Fruit fly (Drosophila melanogaster) whole organism, embryonic: ENCODE measurements around the gene Ldh.

Source experiments
- ATbp ChIP-seq: fragments of 200-800 bp; sonication (Bioruptor generic); optimal IDR thresholded peaks from 2 replicates; lab custom pipeline; 2017; ENCODE audit warnings: missing biosample characterization, mild to moderate bottlenecking, missing genetic modification characterization, missing genetic modification reagents
- Blimp-1 ChIP-seq: fragments of 200-800 bp; sonication (Bioruptor generic); optimal IDR thresholded peaks from 3 replicates; lab custom pipeline; 2018; ENCODE audit warnings: missing biosample characterization, missing genetic modification characterization, mild to moderate bottlenecking, moderate library complexity, missing genetic modification reagents
- CG10209 ChIP-seq: fragments of 200-800 bp; sonication (Bioruptor generic); optimal IDR thresholded peaks from 3 replicates; lab custom pipeline; 2017; ENCODE audit warnings: missing biosample characterization, mild to moderate bottlenecking, missing genetic modification characterization, missing genetic modification reagents
- CG12942 ChIP-seq: fragments of 200-800 bp; sonication (Bioruptor generic); optimal IDR thresholded peaks from 3 replicates; lab custom pipeline; 2016; ENCODE audit warnings: missing biosample characterization, missing genetic modification characterization
- CG15479 ChIP-seq: fragments of 200-800 bp; sonication (Bioruptor generic); optimal IDR thresholded peaks from 3 replicates; lab custom pipeline; 2019; ENCODE audit warnings: missing biosample characterization, mild to moderate bottlenecking, missing genetic modification characterization, moderate library complexity
- CG15514 ChIP-seq: fragments of 200-800 bp; sonication (Bioruptor generic); optimal IDR thresholded peaks from 3 replicates; lab custom pipeline; 2017; ENCODE audit warnings: missing biosample characterization, missing genetic modification characterization, mild to moderate bottlenecking, moderate library complexity, missing genetic modification reagents
- CG15696 ChIP-seq: fragments of 200-800 bp; sonication (Bioruptor generic); optimal IDR thresholded peaks from 2 replicates; lab custom pipeline; 2019; ENCODE audit warnings: missing biosample characterization, mild to moderate bottlenecking, missing genetic modification characterization, moderate library complexity
- CG16815 ChIP-seq: fragments of 200-800 bp; sonication (Bioruptor generic); optimal IDR thresholded peaks from 3 replicates; lab custom pipeline; 2017; ENCODE audit warnings: missing biosample characterization, mild to moderate bottlenecking, missing genetic modification characterization
- CG17361 ChIP-seq: fragments of 200-800 bp; sonication (Bioruptor generic); IDR thresholded peaks from 3 replicates; pipeline ENCODE4 v1.3.6; 2022; ENCODE audit warnings: missing biosample characterization, missing genetic modification characterization
- CG2199 ChIP-seq: fragments of 200-800 bp; sonication (Bioruptor generic); IDR thresholded peaks from 3 replicates; pipeline ENCODE4 v1.3.6; 2022; ENCODE audit warnings: missing biosample characterization, missing genetic modification characterization
- CG32767 ChIP-seq: fragments of 200-800 bp; sonication (Bioruptor generic); IDR thresholded peaks from 2 replicates; pipeline ENCODE4 v1.3.6; 2022; ENCODE audit warnings: missing biosample characterization, missing genetic modification characterization
- CG34376 ChIP-seq: fragments of 200-800 bp; sonication (Bioruptor generic); optimal IDR thresholded peaks from 2 replicates; lab custom pipeline; 2018; ENCODE audit warnings: missing biosample characterization, mild to moderate bottlenecking, missing genetic modification characterization
- CG42726 ChIP-seq: fragments of 200-800 bp; sonication (Bioruptor generic); IDR thresholded peaks from 2 replicates; pipeline ENCODE4 v1.3.6; 2022; ENCODE audit warnings: missing biosample characterization, missing genetic modification characterization; ENCODE audit not compliant: partially characterized antibody
- CG5180 ChIP-seq: fragments of 200-800 bp; sonication (Bioruptor generic); optimal IDR thresholded peaks from 3 replicates; lab custom pipeline; 2017; ENCODE audit warnings: missing biosample characterization, missing genetic modification characterization, mild to moderate bottlenecking, moderate library complexity, missing genetic modification reagents
- CG6175 ChIP-seq: fragments of 200-800 bp; sonication (Bioruptor generic); IDR thresholded peaks from 3 replicates; pipeline ENCODE4 v1.3.6; 2022; ENCODE audit warnings: missing biosample characterization, missing genetic modification characterization
- CG6813 ChIP-seq: fragments of 200-800 bp; sonication (Bioruptor generic); optimal IDR thresholded peaks from 2 replicates; lab custom pipeline; 2017; ENCODE audit warnings: missing biosample characterization, missing genetic modification characterization, mild to moderate bottlenecking, moderate library complexity, missing genetic modification reagents
- CG8089 ChIP-seq: fragments of 200-800 bp; sonication (Bioruptor generic); optimal IDR thresholded peaks from 3 replicates; lab custom pipeline; 2016; ENCODE audit warnings: missing biosample characterization, missing genetic modification characterization
- Chrac-16 ChIP-seq: fragments of 200-800 bp; sonication (Bioruptor generic); optimal IDR thresholded peaks from 3 replicates; lab custom pipeline; 2016; ENCODE audit warnings: missing biosample characterization, missing genetic modification characterization
- E2f2 ChIP-seq: fragments of 200-800 bp; sonication (Bioruptor generic); IDR thresholded peaks from 2 replicates; pipeline ENCODE4 v1.3.6; 2022; ENCODE audit warnings: missing biosample characterization, missing genetic modification characterization
- Gsc ChIP-seq: fragments of 200-800 bp; sonication (Bioruptor generic); IDR thresholded peaks from 2 replicates; pipeline ENCODE4 v1.3.6; 2022; ENCODE audit warnings: missing biosample characterization, missing genetic modification characterization
- HLHmδ ChIP-seq: fragments of 200-800 bp; sonication (Bioruptor generic); optimal IDR thresholded peaks from 2 replicates; lab custom pipeline; 2018; ENCODE audit warnings: missing biosample characterization, mild to moderate bottlenecking, missing genetic modification characterization, moderate library complexity
- Jarid2 ChIP-seq: fragments of 200-800 bp; sonication (Bioruptor generic); optimal IDR thresholded peaks from 3 replicates; lab custom pipeline; 2017; ENCODE audit warnings: mild to moderate bottlenecking, missing biosample characterization, missing genetic modification reagents, missing genetic modification characterization
- Lhr ChIP-seq: fragments of 200-800 bp; sonication (Bioruptor generic); optimal IDR thresholded peaks from 3 replicates; lab custom pipeline; 2017; ENCODE audit warnings: mild to moderate bottlenecking, missing biosample characterization, missing genetic modification reagents, missing genetic modification characterization
- Lim3 ChIP-seq: fragments of 200-800 bp; sonication (Bioruptor generic); IDR thresholded peaks from 2 replicates; pipeline ENCODE4 v1.3.6; 2022; ENCODE audit warnings: missing biosample characterization, missing genetic modification characterization
- NC2α ChIP-seq: fragments of 200-800 bp; sonication (Bioruptor generic); optimal IDR thresholded peaks from 2 replicates; lab custom pipeline; 2016; ENCODE audit warnings: missing biosample characterization, missing genetic modification characterization
- Neu2 ChIP-seq: fragments of 200-800 bp; sonication (Bioruptor generic); optimal IDR thresholded peaks from 3 replicates; lab custom pipeline; 2016; ENCODE audit warnings: missing biosample characterization, missing genetic modification characterization, borderline replicate concordance
- Stat92E ChIP-seq, 3 experiments: fragments of >200 bp in 2 of 3; fragments of 200-800 bp in 1 of 3; sonication (Bioruptor generic) in 1 of 3; optimal IDR thresholded peaks; 2 replicates each; lab custom pipeline; 2017 to 2019; ENCODE audit warnings: missing biosample characterization in 3 of 3, missing genetic modification characterization in 3 of 3, mild to moderate bottlenecking in 1 of 3, moderate library complexity in 1 of 3
- ac ChIP-seq: fragments of 200-800 bp; sonication (Bioruptor generic); optimal IDR thresholded peaks from 3 replicates; lab custom pipeline; 2017; ENCODE audit warnings: missing biosample characterization, mild to moderate bottlenecking, missing genetic modification characterization
- bsh ChIP-seq, 2 experiments: fragments of 200-800 bp; sonication (Bioruptor generic); optimal IDR thresholded peaks; 2 replicates each; lab custom pipeline; 2017 to 2018; ENCODE audit warnings: mild to moderate bottlenecking in 2 of 2, missing biosample characterization in 2 of 2, missing genetic modification characterization in 2 of 2, moderate library complexity in 1 of 2
- caup ChIP-seq: fragments of 200-800 bp; sonication (Bioruptor generic); optimal IDR thresholded peaks from 3 replicates; lab custom pipeline; 2017; ENCODE audit warnings: missing biosample characterization, mild to moderate bottlenecking, missing genetic modification characterization, moderate library complexity; ENCODE audit not compliant: severe bottlenecking
- chif ChIP-seq, 2 experiments: fragments of 200-800 bp; sonication (Bioruptor generic); optimal IDR thresholded peaks; 3 replicates each; lab custom pipeline; 2016; ENCODE audit warnings: missing biosample characterization in 2 of 2, missing genetic modification characterization in 2 of 2
- fru ChIP-seq: fragments of >200 bp; optimal IDR thresholded peaks from 2 replicates; lab custom pipeline; 2017
- gsb-n ChIP-seq: fragments of 200-800 bp; sonication (Bioruptor generic); optimal IDR thresholded peaks from 3 replicates; lab custom pipeline; 2018; ENCODE audit warnings: missing biosample characterization, mild to moderate bottlenecking, missing genetic modification characterization
- h ChIP-seq: fragments of >200 bp; optimal IDR thresholded peaks from 2 replicates; lab custom pipeline; 2017
- insv ChIP-seq, 2 experiments: fragments of 200-800 bp; sonication (Bioruptor generic); optimal IDR thresholded peaks; 3 replicates each; lab custom pipeline; 2016 to 2018; ENCODE audit warnings: missing biosample characterization in 2 of 2, missing genetic modification characterization in 2 of 2
- pan ChIP-seq, 4 experiments: fragments of >200 bp in 3 of 4; fragments of 200-800 bp in 1 of 4; sonication (Bioruptor generic) in 1 of 4; optimal IDR thresholded peaks in 3 of 4; IDR thresholded peaks in 1 of 4; 2 replicates each; pipeline versions ENCODE4 v1.3.6 to Lab custom; 2017 to 2022; ENCODE audit warnings: missing biosample characterization in 2 of 4, missing genetic modification characterization in 2 of 4, mixed read lengths in 1 of 4
- pum ChIP-seq: fragments of 200-800 bp; sonication (Bioruptor generic); optimal IDR thresholded peaks from 2 replicates; lab custom pipeline; 2016; ENCODE audit warnings: missing biosample characterization, missing genetic modification characterization
- sim ChIP-seq: fragments of 200-800 bp; sonication (Bioruptor generic); IDR thresholded peaks from 2 replicates; pipeline ENCODE4 v1.3.6; 2022; ENCODE audit warnings: missing biosample characterization, missing genetic modification characterization
- sima ChIP-seq: fragments of 200-800 bp; sonication (Bioruptor generic); optimal IDR thresholded peaks from 2 replicates; lab custom pipeline; 2016; ENCODE audit warnings: missing biosample characterization, missing genetic modification characterization
- slp2 ChIP-seq: fragments of 200-800 bp; sonication (Bioruptor generic); optimal IDR thresholded peaks from 2 replicates; lab custom pipeline; 2016; ENCODE audit warnings: missing biosample characterization, missing genetic modification characterization
- sr ChIP-seq: fragments of 200-800 bp; sonication (Bioruptor generic); IDR thresholded peaks from 3 replicates; pipeline ENCODE4 v1.3.6; 2022; ENCODE audit warnings: missing biosample characterization, missing genetic modification characterization
- ssp ChIP-seq: fragments of 200-800 bp; sonication (Bioruptor generic); IDR thresholded peaks from 2 replicates; pipeline ENCODE4 v1.3.6; 2022; ENCODE audit warnings: missing biosample characterization, missing genetic modification characterization
- stc ChIP-seq: fragments of 200-800 bp; sonication (Bioruptor generic); IDR thresholded peaks from 2 replicates; pipeline ENCODE4 v1.3.6; 2022; ENCODE audit warnings: missing biosample characterization, missing genetic modification characterization
- tap ChIP-seq: fragments of 200-800 bp; optimal IDR thresholded peaks from 3 replicates; lab custom pipeline; 2019; ENCODE audit warnings: missing biosample characterization, mild to moderate bottlenecking, missing genetic modification characterization, moderate library complexity
- tgo ChIP-seq: fragments of 200-800 bp; sonication (Bioruptor generic); IDR thresholded peaks from 3 replicates; pipeline ENCODE4 v1.3.6; 2022; ENCODE audit warnings: missing biosample characterization, missing genetic modification characterization
- toy ChIP-seq: fragments of 200-800 bp; sonication (Bioruptor generic); IDR thresholded peaks from 2 replicates; pipeline ENCODE4 v1.3.6; 2022; ENCODE audit warnings: missing biosample characterization, missing genetic modification characterization
- tup ChIP-seq: fragments of 200-800 bp; sonication (Bioruptor generic); optimal IDR thresholded peaks from 2 replicates; lab custom pipeline; 2016; ENCODE audit warnings: missing biosample characterization, mild to moderate bottlenecking, missing genetic modification characterization, moderate library complexity
- z ChIP-seq: fragments of 200-800 bp; sonication (Bioruptor generic); IDR thresholded peaks from 3 replicates; pipeline ENCODE4 v1.3.6; 2022; ENCODE audit warnings: missing biosample characterization, missing genetic modification characterization

Ldh gene

dm6 chr3L:6215976-6216786 is 46.3 kb downstream of the Ldh start (continued):
- TF ChIP-seq stc (GFP tag; lab: Robert Waterston, UW) (no peak), caup (GFP tag; lab: Kevin White, UChicago) (peak; percentile 61), HLHmδ (GFP tag; lab: Kevin White, UChicago) (peak; percentile 22), slp2 (GFP tag; lab: Kevin White, UChicago) (no peak), bsh (GFP tag; optimal IDR thresholded peaks at IDR 0.05; lab: Kevin White, UChicago) (no peak), CG6175 (GFP tag; lab: Robert Waterston, UW) (peak; percentile 56; the same call in 2 of the 3 replicates), sim (no peak), gsb-n (tag; lab: Kevin White, UChicago) (no peak), chif (GFP tag; optimal IDR thresholded peaks at IDR 0.05; lab: Kevin White, UChicago) (peak in 1 of 2 experiments; percentile 23), Blimp-1 (GFP tag; lab: Kevin White, UChicago) (no peak), ssp (GFP tag; lab: Robert Waterston, UW) (no peak), ac (GFP tag; lab: Kevin White, UChicago) (peak; percentile 60), CG32767 (GFP tag; lab: Robert Waterston, UW) (no peak), pan (optimal IDR thresholded peaks at IDR 0.05; lab: Kevin White, UChicago) (no peak), pan (GFP tag; optimal IDR thresholded peaks at IDR 0.05 in 1 of 2, IDR thresholded peaks at IDR 0.05 in 1 of 2) (no peak), tup (GFP tag; lab: Kevin White, UChicago) (no peak), CG2199 (GFP tag; lab: Robert Waterston, UW) (peak; percentile 49; the same call in 1 of the 3 replicates), z (GFP tag; lab: Robert Waterston, UW) (no peak), Chrac-16 (GFP tag; lab: Kevin White, UChicago) (no peak), Jarid2 (GFP tag; lab: Kevin White, UChicago) (peak; percentile 28), CG8089 (no peak), CG15696 (tag; lab: Kevin White, UChicago) (peak; percentile 93), CG15514 (GFP tag; lab: Kevin White, UChicago) (peak; percentile 56), CG12942 (GFP tag; lab: Kevin White, UChicago) (no peak), fru (lab: Kevin White, UChicago) (no peak), toy (GFP tag; lab: Robert Waterston, UW) (no peak), Neu2 (GFP tag; lab: Kevin White, UChicago) (no peak), tap (tag; lab: Kevin White, UChicago) (no peak), NC2α (GFP tag; lab: Kevin White, UChicago) (no peak), CG16815 (no peak), CG17361 (no peak), Stat92E (GFP tag; optimal IDR thresholded peaks at IDR 0.05; lab: Kevin White, UChicago) (peak in 1 of 3 experiments; percentile 54), pum (no peak), CG10209 (GFP tag; lab: Kevin White, UChicago) (no peak), Lhr (GFP tag; lab: Kevin White, UChicago) (no peak), h (lab: Kevin White, UChicago) (no peak), Gsc (GFP tag; lab: Robert Waterston, UW) (no peak), CG34376 (GFP tag; lab: Kevin White, UChicago) (peak; percentile 85), sr (no peak), sima (GFP tag; lab: Kevin White, UChicago) (no peak), CG15479 (GFP tag; lab: Kevin White, UChicago) (peak; percentile 66), CG6813 (GFP tag; lab: Kevin White, UChicago) (peak; percentile 80), E2f2 (GFP tag; lab: Robert Waterston, UW) (no peak; the same call in 1 of the 2 replicates), CG5180 (peak; percentile 64), insv (GFP tag; optimal IDR thresholded peaks at IDR 0.05; lab: Kevin White, UChicago) (peak in 1 of 2 experiments; percentile 18), ATbp (GFP tag; lab: Kevin White, UChicago) (peak; percentile 55), Lim3 (GFP tag; lab: Robert Waterston, UW) (no peak), tgo (no peak), CG42726 (GFP tag; lab: Robert Waterston, UW) (no peak)
